Worm (Caenorhabditis elegans): Measurements from ENCODE around the gene Y57G11C.1147.

Gene Y57G11C.1147

DNA sequence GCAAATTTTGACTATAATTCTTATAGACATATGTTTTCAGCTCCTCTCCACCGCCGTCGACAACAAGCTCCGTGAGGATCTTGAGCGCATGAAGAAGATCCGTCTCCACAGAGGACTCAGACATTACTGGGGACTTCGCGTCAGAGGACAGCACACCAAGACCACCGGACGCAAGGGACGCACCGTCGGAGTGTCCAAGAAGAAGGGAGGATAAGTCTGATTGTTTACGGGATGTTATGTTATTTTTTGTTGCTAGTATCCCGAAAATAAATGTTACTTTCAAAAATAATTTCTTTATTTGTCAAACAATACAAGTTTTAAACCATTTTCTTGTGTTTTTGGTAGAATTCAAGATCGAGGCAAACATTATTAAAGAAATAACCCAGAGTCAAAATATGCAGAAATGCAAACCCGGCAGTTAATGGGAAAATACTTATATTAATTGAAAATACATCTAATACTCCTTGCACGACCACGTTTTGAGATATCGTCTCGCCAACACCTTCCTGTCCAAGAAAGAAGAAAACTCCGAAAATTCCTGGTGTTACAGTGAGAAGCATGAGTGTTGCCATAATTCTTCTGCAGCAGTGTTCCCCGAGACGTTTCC lies 28.9 kb upstream of the Y57G11C.1147 start:
- TF ChIP-seq nhr-85 (tag) (peak; percentile 31), mef-2 (tag; optimal IDR thresholded peaks at IDR 0.05) (no peak), alr-1 (tag; optimal IDR thresholded peaks at IDR 0.05; ENCODE audit: borderline replicate concordance) (no peak)

ce11 chrIV:14825379-14825778 lies 28.1 kb upstream of the Y57G11C.1147 start, which contains the start of gene rps-18:
Gene rps-18 (plus strand): TSS chrIV:14825679.
- TF ChIP-seq ztf-11 (tag; optimal IDR thresholded peaks at IDR 0.05) (no peak), mep-1 (tag; optimal IDR thresholded peaks at IDR 0.05) (no peak), nhr-12 (tag; optimal IDR thresholded peaks at IDR 0.05) (no peak)

- peak; percentile 64 for TF ChIP-seq zip-4 (GFP tag; optimal IDR thresholded peaks at IDR 0.05)
- peak; percentile 46 for TF ChIP-seq lin-15B (tag; optimal IDR thresholded peaks at IDR 0.05)
- TF ChIP-seq C34B4.2 (tag; optimal IDR thresholded peaks at IDR 0.05) = peak; percentile 29
- no peak for TF ChIP-seq ztf-4 (tag; optimal IDR thresholded peaks at IDR 0.05)
- peak; percentile 84 for TF ChIP-seq swsn-7 (tag; optimal IDR thresholded peaks at IDR 0.05)
- TF ChIP-seq tbx-2 (tag; optimal IDR thresholded peaks at IDR 0.05) = peak; percentile 89
- TF ChIP-seq nhr-76 (tag; optimal IDR thresholded peaks at IDR 0.05) = no peak
- TF ChIP-seq nhr-19 (GFP tag; conservative IDR thresholded peaks at IDR 0.05) = peak; percentile 73
- TF ChIP-seq snu-23 (GFP tag; optimal IDR thresholded peaks at IDR 0.05) = peak; percentile 95
- peak; percentile 50 for TF ChIP-seq ceh-90 (tag; optimal IDR thresholded peaks at IDR 0.05)
- TF ChIP-seq Y116A8C.19 (tag; optimal IDR thresholded peaks at IDR 0.05; ENCODE audit: borderline replicate concordance) = no peak
- peak; percentile 62 for TF ChIP-seq C04F5.9 (tag; optimal IDR thresholded peaks at IDR 0.05)
- peak; percentile 76 for TF ChIP-seq pax-3 (tag; optimal IDR thresholded peaks at IDR 0.05)
- TF ChIP-seq lin-13 (GFP tag; optimal IDR thresholded peaks at IDR 0.05) = peak; percentile 60
- peak; percentile 25 for TF ChIP-seq lir-3 (tag; optimal IDR thresholded peaks at IDR 0.05; ENCODE audit: poor library complexity)
- TF ChIP-seq unc-62 (GFP tag; optimal IDR thresholded peaks at IDR 0.05) = no peak
- peak; percentile 51 for TF ChIP-seq snpc-4 (tag; optimal IDR thresholded peaks at IDR 0.05)
- peak; percentile 35 for TF ChIP-seq elt-2 (tag; optimal IDR thresholded peaks at IDR 0.05)
- no peak for TF ChIP-seq ets-5 (GFP tag; IDR thresholded peaks at IDR 0.05)
- no peak for TF ChIP-seq zag-1 (tag; optimal IDR thresholded peaks at IDR 0.05)
- TF ChIP-seq C16A3.4 (tag; optimal IDR thresholded peaks at IDR 0.05) = peak; percentile 40
- peak; percentile 80 for TF ChIP-seq irx-1 (tag; optimal IDR thresholded peaks at IDR 0.05)
- TF ChIP-seq hlh-4 (tag; optimal IDR thresholded peaks at IDR 0.05) = no peak
- peak; percentile 74 to 79 (median 78) for TF ChIP-seq dpl-1 (GFP tag; optimal IDR thresholded peaks at IDR 0.05)
- peak; percentile 34 for TF ChIP-seq rnt-1 (tag; optimal IDR thresholded peaks at IDR 0.05)
- peak; percentile 40 for TF ChIP-seq sup-37 (GFP tag; optimal IDR thresholded peaks at IDR 0.05)
- peak in 2 of 3 experiments; percentile 34 to 47 for TF ChIP-seq ceh-82 (tag; optimal IDR thresholded peaks at IDR 0.05)
- TF ChIP-seq egl-13 (tag; optimal IDR thresholded peaks at IDR 0.05) = peak; percentile 63
- TF ChIP-seq lin-14 (GFP tag; optimal IDR thresholded peaks at IDR 0.05) = peak; percentile 90
- peak; percentile 2 for TF ChIP-seq jun-1 (tag; optimal IDR thresholded peaks at IDR 0.05)
- TF ChIP-seq mab-9 (GFP tag; IDR thresholded peaks at IDR 0.05) = peak; percentile 52; the same call in 1 of the 2 replicates
- TF ChIP-seq alr-1 (tag; optimal IDR thresholded peaks at IDR 0.05; ENCODE audit: borderline replicate concordance) = no peak
- peak; percentile 97 to 99 for TF ChIP-seq lsy-2 (tag; optimal IDR thresholded peaks at IDR 0.05)
- peak; percentile 78 for TF ChIP-seq dsc-1 (tag; optimal IDR thresholded peaks at IDR 0.05)
- TF ChIP-seq mef-2 (tag; optimal IDR thresholded peaks at IDR 0.05) = no peak
- no peak for TF ChIP-seq aha-1 (tag; optimal IDR thresholded peaks at IDR 0.05)
- TF ChIP-seq nhr-71 (tag; optimal IDR thresholded peaks at IDR 0.05) = peak; percentile 93
- TF ChIP-seq nhr-237 (tag; optimal IDR thresholded peaks at IDR 0.05) = peak; percentile 16
- no peak for TF ChIP-seq nhr-28 (tag; optimal IDR thresholded peaks at IDR 0.05)
- peak; percentile 96 for TF ChIP-seq nhr-85 (tag)
- TF ChIP-seq ama-1 (optimal IDR thresholded peaks at IDR 0.05) = no peak
- TF ChIP-seq nhr-12 (tag; optimal IDR thresholded peaks at IDR 0.05) = no peak
- peak; percentile 59 for TF ChIP-seq sox-4 (tag; optimal IDR thresholded peaks at IDR 0.05)
- peak; percentile 92 for TF ChIP-seq nhr-47 (tag; optimal IDR thresholded peaks at IDR 0.05)
- TF ChIP-seq egl-27 (tag; optimal IDR thresholded peaks at IDR 0.05) = peak in 1 of 2 experiments; percentile 27
Measured at ce11 chrIV:14824878-14825352, 27.6 kb upstream of the Y57G11C.1147 start, which contains the start of gene sec-61.A. Gene sec-61.A (minus strand): TSS chrIV:14825264.

Data from whole organism, L1 larva.